Fruit fly (Drosophila melanogaster) S2 (cell line): ENCODE data around the gene Rtca.

ENCODE experiments used
- CG8478 ChIP-seq: fragments of >200 bp; optimal IDR thresholded peaks from 2 replicates; lab custom pipeline; 2018
- CTCF ChIP-seq, 2 experiments: fragments of >200 bp; optimal IDR thresholded peaks; 2 replicates each; lab custom pipeline; 2018

dm6 chrX:2094072-2094761, 22.0 kb downstream of the Rtca start, which contains the start of gene csw:
- peak; percentile 58 to 78 for TF ChIP-seq CTCF (optimal IDR thresholded peaks at IDR 0.05; lab: Kevin White, UChicago)
- no peak for TF ChIP-seq CG8478 (lab: Kevin White, UChicago)
